Fruit fly (Drosophila melanogaster) whole organism, embryonic: ENCODE results near the gene htl.

ENCODE experiments used
- Awh ChIP-seq: fragments of 200-800 bp; sonication (Bioruptor generic); IDR thresholded peaks from 2 replicates; pipeline ENCODE4, ENCODE4 v1.3.6; 2022; ENCODE audit warnings: missing biosample characterization, missing genetic modification characterization
- Blimp-1 ChIP-seq: fragments of 200-800 bp; sonication (Bioruptor generic); optimal IDR thresholded peaks from 3 replicates; lab custom pipeline; 2018; ENCODE audit warnings: missing biosample characterization, missing genetic modification characterization, mild to moderate bottlenecking, moderate library complexity, missing genetic modification reagents
- CG10267 ChIP-seq: fragments of 200-800 bp; sonication (Bioruptor generic); optimal IDR thresholded peaks from 2 replicates; lab custom pipeline; 2018; ENCODE audit warnings: missing biosample characterization, mild to moderate bottlenecking, missing genetic modification characterization, moderate library complexity
- CG15479 ChIP-seq: fragments of 200-800 bp; sonication (Bioruptor generic); optimal IDR thresholded peaks from 3 replicates; lab custom pipeline; 2019; ENCODE audit warnings: missing biosample characterization, mild to moderate bottlenecking, missing genetic modification characterization, moderate library complexity
- CG17612 ChIP-seq: fragments of 200-800 bp; sonication (Bioruptor generic); IDR thresholded peaks from 2 replicates; pipeline ENCODE4 v1.3.6; 2022; ENCODE audit warnings: missing biosample characterization, missing genetic modification characterization
- CG17802 ChIP-seq: fragments of 200-800 bp; sonication (Bioruptor generic); optimal IDR thresholded peaks from 2 replicates; lab custom pipeline; 2018; ENCODE audit warnings: missing biosample characterization, mild to moderate bottlenecking, missing genetic modification characterization, moderate library complexity
- CG32767 ChIP-seq: fragments of 200-800 bp; sonication (Bioruptor generic); IDR thresholded peaks from 2 replicates; pipeline ENCODE4 v1.3.6; 2022; ENCODE audit warnings: missing biosample characterization, missing genetic modification characterization
- CG34376 ChIP-seq: fragments of 200-800 bp; sonication (Bioruptor generic); optimal IDR thresholded peaks from 2 replicates; lab custom pipeline; 2018; ENCODE audit warnings: missing biosample characterization, mild to moderate bottlenecking, missing genetic modification characterization
- CG4360 ChIP-seq: fragments of 200-800 bp; sonication (Bioruptor generic); IDR thresholded peaks from 2 replicates; pipeline ENCODE4 v1.3.6; 2022; ENCODE audit warnings: missing biosample characterization, missing genetic modification characterization
- CG6854 ChIP-seq: fragments of 200-800 bp; sonication (Bioruptor generic); optimal IDR thresholded peaks from 3 replicates; lab custom pipeline; 2017; ENCODE audit warnings: missing biosample characterization, mild to moderate bottlenecking, missing genetic modification characterization
- CG7839 ChIP-seq: fragments of 200-800 bp; sonication (Bioruptor generic); optimal IDR thresholded peaks from 3 replicates; lab custom pipeline; 2018; ENCODE audit warnings: missing biosample characterization, mild to moderate bottlenecking, missing genetic modification characterization, moderate library complexity
- CG8281 ChIP-seq: fragments of 200-800 bp; sonication (Bioruptor generic); optimal IDR thresholded peaks from 2 replicates; lab custom pipeline; 2018; ENCODE audit warnings: missing biosample characterization, mild to moderate bottlenecking, missing genetic modification characterization, moderate library complexity
- CG8388 ChIP-seq: fragments of 200-800 bp; sonication (Bioruptor generic); optimal IDR thresholded peaks from 2 replicates; lab custom pipeline; 2019; ENCODE audit warnings: missing biosample characterization, mild to moderate bottlenecking, missing genetic modification characterization, moderate library complexity
- HLH3B ChIP-seq: fragments of 200-800 bp; sonication (Bioruptor generic); IDR thresholded peaks from 2 replicates; pipeline ENCODE4 v1.3.6; 2022; ENCODE audit warnings: missing biosample characterization, missing genetic modification characterization
- Hr51 ChIP-seq, 2 experiments: fragments of 200-800 bp; sonication (Bioruptor generic); optimal IDR thresholded peaks; 2 replicates in 1 of 2; 3 replicates in 1 of 2; lab custom pipeline; 2016 to 2018; ENCODE audit warnings: missing biosample characterization in 2 of 2, missing genetic modification characterization in 2 of 2, mild to moderate bottlenecking in 1 of 2, moderate library complexity in 1 of 2
- Max ChIP-seq: fragments of 200-800 bp; sonication (Bioruptor generic); optimal IDR thresholded peaks from 2 replicates; lab custom pipeline; 2016; ENCODE audit warnings: missing biosample characterization, mild to moderate bottlenecking, missing genetic modification characterization
- PHDP ChIP-seq: fragments of 200-800 bp; sonication (Bioruptor generic); optimal IDR thresholded peaks from 3 replicates; lab custom pipeline; 2018; ENCODE audit warnings: missing biosample characterization, mild to moderate bottlenecking, missing genetic modification characterization, moderate library complexity
- Rx ChIP-seq: fragments of 200-800 bp; sonication (Bioruptor generic); IDR thresholded peaks from 2 replicates; pipeline ENCODE4 v1.3.6; 2022; ENCODE audit warnings: missing biosample characterization, missing genetic modification characterization
- TFAM ChIP-seq: fragments of 200-800 bp; sonication (Bioruptor generic); optimal IDR thresholded peaks from 2 replicates; lab custom pipeline; 2017; ENCODE audit warnings: missing biosample characterization, missing genetic modification characterization, inconsistent platforms
- Xrp1 ChIP-seq: fragments of 200-800 bp; sonication (Bioruptor generic); IDR thresholded peaks from 2 replicates; pipeline ENCODE4 v1.3.6; 2022; ENCODE audit warnings: missing biosample characterization, missing genetic modification characterization
- abd-A ChIP-seq: fragments of 200-800 bp; sonication (Bioruptor generic); optimal IDR thresholded peaks from 3 replicates; lab custom pipeline; 2019; ENCODE audit warnings: missing biosample characterization, mild to moderate bottlenecking, missing genetic modification characterization, moderate library complexity
- cad ChIP-seq: fragments of >200 bp; optimal IDR thresholded peaks from 2 replicates; lab custom pipeline; 2017; ENCODE audit warnings: missing biosample characterization, missing genetic modification characterization
- cg ChIP-seq: fragments of 200-800 bp; sonication (Bioruptor generic); optimal IDR thresholded peaks from 3 replicates; lab custom pipeline; 2019; ENCODE audit warnings: missing biosample characterization, mild to moderate bottlenecking, missing genetic modification characterization, moderate library complexity
- insv ChIP-seq, 2 experiments: fragments of 200-800 bp; sonication (Bioruptor generic); optimal IDR thresholded peaks; 3 replicates each; lab custom pipeline; 2016 to 2018; ENCODE audit warnings: missing biosample characterization in 2 of 2, missing genetic modification characterization in 2 of 2
- lola ChIP-seq, 3 experiments: fragments of >200 bp in 2 of 3; fragments of 200-800 bp in 1 of 3; sonication (Bioruptor generic) in 1 of 3; optimal IDR thresholded peaks; 2 replicates each; lab custom pipeline; 2017 to 2019; ENCODE audit warnings: missing biosample characterization in 3 of 3, missing genetic modification characterization in 3 of 3, mild to moderate bottlenecking in 1 of 3, moderate library complexity in 1 of 3
- mam ChIP-seq: fragments of 200-800 bp; sonication (Bioruptor generic); optimal IDR thresholded peaks from 3 replicates; lab custom pipeline; 2016; ENCODE audit warnings: missing biosample characterization, missing genetic modification characterization
- pzg ChIP-seq: fragments of 200-800 bp; sonication (Bioruptor generic); optimal IDR thresholded peaks from 3 replicates; lab custom pipeline; 2018; ENCODE audit warnings: missing biosample characterization, mild to moderate bottlenecking, missing genetic modification characterization, moderate library complexity
- sr ChIP-seq: fragments of 200-800 bp; sonication (Bioruptor generic); IDR thresholded peaks from 3 replicates; pipeline ENCODE4 v1.3.6; 2022; ENCODE audit warnings: missing biosample characterization, missing genetic modification characterization
- ssp ChIP-seq: fragments of 200-800 bp; sonication (Bioruptor generic); IDR thresholded peaks from 2 replicates; pipeline ENCODE4 v1.3.6; 2022; ENCODE audit warnings: missing biosample characterization, missing genetic modification characterization
- tll ChIP-seq, 2 experiments: fragments of 200-800 bp in 1 of 2; fragments of >200 bp in 1 of 2; sonication (Bioruptor generic) in 1 of 2; optimal IDR thresholded peaks; 2 replicates each; lab custom pipeline; 2017 to 2019; ENCODE audit warnings: missing biosample characterization in 2 of 2, missing genetic modification characterization in 2 of 2, mild to moderate bottlenecking in 1 of 2, moderate library complexity in 1 of 2
- unpg ChIP-seq: fragments of 200-800 bp; sonication (Bioruptor generic); optimal IDR thresholded peaks from 3 replicates; lab custom pipeline; 2018; ENCODE audit warnings: missing biosample characterization, mild to moderate bottlenecking, missing genetic modification characterization, moderate library complexity
- vvl ChIP-seq: fragments of 200-800 bp; sonication (Bioruptor generic); IDR thresholded peaks from 2 replicates; pipeline ENCODE4 v1.3.6; 2022; ENCODE audit warnings: missing biosample characterization, missing genetic modification characterization
- zen ChIP-seq: fragments of 200-800 bp; sonication (Bioruptor generic); optimal IDR thresholded peaks from 3 replicates; lab custom pipeline; 2018; ENCODE audit warnings: missing biosample characterization, mild to moderate bottlenecking, missing genetic modification characterization, moderate library complexity
- zfh2 ChIP-seq: fragments of 200-800 bp; sonication (Bioruptor generic); optimal IDR thresholded peaks from 2 replicates; lab custom pipeline; 2016; ENCODE audit warnings: missing biosample characterization, missing genetic modification characterization

The htl gene

dm6 chr3R:18090014-18090853 lies 37.5 kb upstream of the htl start, which contains the start of gene sr (continued):
- TF ChIP-seq insv (GFP tag; optimal IDR thresholded peaks at IDR 0.05; lab: Kevin White, UChicago) (no peak), Blimp-1 (peak; percentile 15), CG8388 (GFP tag; lab: Kevin White, UChicago) (no peak), PHDP (tag; lab: Kevin White, UChicago) (peak; percentile 13), CG10267 (peak; percentile 3), Xrp1 (GFP tag; lab: Robert Waterston, UW) (peak; percentile 58; the same call in 1 of the 2 replicates), unpg (GFP tag; lab: Kevin White, UChicago) (peak; percentile 32)
- TF ChIP-seq, all 482 proteins: peak for 59

dm6 chr3R:18089448-18089847 lies 36.7 kb upstream of the htl start:
- TF ChIP-seq cg (GFP tag; lab: Kevin White, UChicago) = peak; percentile 39
- TF ChIP-seq sr = peak; percentile 97
- no peak for TF ChIP-seq CG32767 (GFP tag; lab: Robert Waterston, UW)

dm6 chr3R:18088238-18088637 lies 35.5 kb upstream of the htl start:
- TF ChIP-seq lola (GFP tag; optimal IDR thresholded peaks at IDR 0.05; lab: Kevin White, UChicago) = no peak
- TF ChIP-seq CG34376 (GFP tag; lab: Kevin White, UChicago) = no peak
- TF ChIP-seq Rx (GFP tag; lab: Robert Waterston, UW) = no peak
- TF ChIP-seq CG8281 (tag; lab: Kevin White, UChicago) = peak; percentile 93

DNA sequence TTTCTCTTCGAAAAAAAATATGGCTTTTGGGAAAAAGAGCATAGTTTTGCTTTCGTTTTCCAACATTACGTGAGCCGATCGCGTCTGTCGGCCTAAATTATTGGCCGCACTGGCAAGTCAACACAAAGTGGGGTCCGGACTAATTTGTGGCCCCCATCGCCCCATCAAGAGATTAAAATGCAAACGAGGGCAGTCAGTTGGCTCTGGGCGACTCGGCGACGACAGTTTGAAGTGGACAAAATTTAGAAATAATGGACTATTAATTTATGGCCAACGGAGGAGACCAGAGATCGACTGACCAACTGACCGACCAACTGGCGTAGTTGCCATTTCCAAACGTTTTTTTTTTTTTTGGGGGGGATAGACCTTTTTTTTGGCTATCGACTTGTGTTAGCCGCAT lies 30.5 kb upstream of the htl start:
- TF ChIP-seq HLH3B (GFP tag; lab: Robert Waterston, UW) = no peak
- no peak for TF ChIP-seq zfh2 (GFP tag; lab: Kevin White, UChicago)
- peak; percentile 50; the same call in 1 of the 2 replicates for TF ChIP-seq vvl
- no peak for TF ChIP-seq CG17612 (GFP tag; lab: Robert Waterston, UW)
- TF ChIP-seq Max = no peak
- TF ChIP-seq Awh (GFP tag; lab: Robert Waterston, UW) = peak; percentile 26; the same call in 1 of the 2 replicates
- no peak for TF ChIP-seq CG7839
- no peak for TF ChIP-seq TFAM (GFP tag; lab: Kevin White, UChicago)
- peak; percentile 55 for TF ChIP-seq abd-A
- no peak for TF ChIP-seq Hr51 (GFP tag; optimal IDR thresholded peaks at IDR 0.05; lab: Kevin White, UChicago)
- no peak for TF ChIP-seq pzg (GFP tag; lab: Kevin White, UChicago)
- no peak for TF ChIP-seq CG17802 (tag; lab: Kevin White, UChicago)
- no peak for TF ChIP-seq ssp (GFP tag; lab: Robert Waterston, UW)

DNA sequence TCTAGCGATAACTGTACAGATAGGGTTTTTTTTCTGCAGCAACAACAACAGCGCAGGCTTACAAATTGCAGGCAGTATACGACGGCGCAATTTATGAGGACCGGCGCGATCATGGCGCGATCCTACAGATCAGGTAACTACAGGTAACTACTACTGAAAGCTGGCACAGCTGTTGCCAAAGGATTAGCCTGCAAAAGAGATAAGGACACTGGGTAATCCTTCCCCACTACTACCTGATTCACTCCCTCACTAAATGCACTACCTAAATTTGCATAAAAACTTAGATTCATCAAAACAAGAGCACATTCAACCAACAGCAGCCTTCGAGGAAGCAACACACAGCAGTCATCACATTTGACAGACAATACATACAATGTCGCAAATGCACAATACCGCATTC lies 28.0 kb upstream of the htl start, which contains the start of gene bard:
TSS of gene bard (plus strand) at position 301 of the 400 bp plus-strand sequence.
- no peak for TF ChIP-seq CG6854 (GFP tag; lab: Kevin White, UChicago)
- peak; percentile 79 for TF ChIP-seq CG15479
- TF ChIP-seq mam (GFP tag; lab: Kevin White, UChicago) = no peak
- peak; percentile 69 for TF ChIP-seq cad (GFP tag; lab: Kevin White, UChicago)
- TF ChIP-seq tll (GFP tag; optimal IDR thresholded peaks at IDR 0.05; lab: Kevin White, UChicago) = peak in 1 of 2 experiments; percentile 16
- TF ChIP-seq zen (tag; lab: Kevin White, UChicago) = peak; percentile 17
- 0 out of 2 replicates have a peak, but pooled peaks have one; percentile 6 for TF ChIP-seq CG4360
- TF ChIP-seq, all 482 proteins: peak for 5
